Fruit fly (Drosophila melanogaster) whole organism: ENCODE measurements around the gene Klc.

ENCODE experiments used
- CG8478 ChIP-seq: fragments of >200 bp; optimal IDR thresholded peaks from 2 replicates; lab custom pipeline; 2018; ENCODE audit warnings: inconsistent platforms
- Dll ChIP-seq: fragments of >200 bp; optimal IDR thresholded peaks from 2 replicates; lab custom pipeline; 2017
- EcR ChIP-seq, 2 experiments: fragments of >200 bp; optimal IDR thresholded peaks; 2 replicates each; lab custom pipeline; 2017; ENCODE audit warnings: missing biosample characterization in 2 of 2, missing genetic modification characterization in 2 of 2, missing genetic modification reagents in 2 of 2
- pan ChIP-seq: fragments of >200 bp; optimal IDR thresholded peaks from 2 replicates; lab custom pipeline; 2017
- psq ChIP-seq: fragments of >200 bp; optimal IDR thresholded peaks from 2 replicates; lab custom pipeline; 2017
- usp ChIP-seq: fragments of >200 bp; optimal IDR thresholded peaks from 2 replicates; lab custom pipeline; 2017; ENCODE audit warnings: missing biosample characterization, missing genetic modification characterization, mixed read lengths

The Klc gene

DNA sequence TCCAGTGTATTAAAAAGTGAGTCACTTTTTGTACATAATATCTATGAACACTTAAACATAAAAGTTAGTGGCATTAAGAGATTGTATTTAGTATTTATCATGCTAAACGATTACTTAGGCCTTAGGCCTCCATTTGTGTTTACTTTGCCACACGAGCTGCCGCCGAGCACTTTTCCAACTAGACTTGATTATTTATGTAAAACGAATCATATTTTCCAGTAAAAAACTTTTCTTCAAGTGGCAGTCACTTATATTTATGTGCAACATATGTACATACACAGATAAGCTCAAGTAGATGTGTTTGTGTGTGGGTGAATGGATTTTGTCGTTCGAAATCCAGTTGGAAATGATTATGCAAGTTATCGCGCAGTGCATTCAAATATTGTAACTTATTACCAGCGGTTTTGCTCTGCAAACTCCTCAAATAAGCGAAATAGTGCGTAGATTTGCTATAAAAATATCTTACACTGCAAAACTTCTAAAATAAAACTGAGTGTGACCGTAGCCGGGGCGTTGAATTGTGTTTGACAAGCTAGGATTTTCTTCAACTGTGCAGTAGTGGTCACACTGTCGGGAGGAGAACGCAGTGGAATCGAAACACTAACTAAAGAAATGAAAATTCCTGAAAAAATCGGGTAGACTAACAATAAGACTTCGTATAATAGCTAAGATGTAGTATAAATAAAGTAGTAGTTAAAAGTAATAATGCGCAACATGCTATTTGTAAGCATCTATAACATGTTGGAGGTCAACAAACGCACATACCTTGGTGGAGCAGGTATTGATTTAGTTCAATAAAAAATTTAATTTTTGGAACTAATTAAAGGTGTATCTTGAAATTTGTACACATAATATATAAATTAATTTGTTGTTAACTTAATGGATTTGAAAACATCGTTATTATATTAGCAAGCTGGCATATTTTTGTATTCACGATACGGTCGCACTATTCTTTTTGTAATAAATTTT lies at the start of gene Klc, which contains the start of gene CG10984:
Gene Klc (minus strand): TSS at position 490 of the 969 bp plus-strand sequence.
Gene CG10984 (plus strand): TSS at position 553 of the 969 bp plus-strand sequence.
- no peak for TF ChIP-seq usp (GFP tag; lab: Kevin White, UChicago)

DNA sequence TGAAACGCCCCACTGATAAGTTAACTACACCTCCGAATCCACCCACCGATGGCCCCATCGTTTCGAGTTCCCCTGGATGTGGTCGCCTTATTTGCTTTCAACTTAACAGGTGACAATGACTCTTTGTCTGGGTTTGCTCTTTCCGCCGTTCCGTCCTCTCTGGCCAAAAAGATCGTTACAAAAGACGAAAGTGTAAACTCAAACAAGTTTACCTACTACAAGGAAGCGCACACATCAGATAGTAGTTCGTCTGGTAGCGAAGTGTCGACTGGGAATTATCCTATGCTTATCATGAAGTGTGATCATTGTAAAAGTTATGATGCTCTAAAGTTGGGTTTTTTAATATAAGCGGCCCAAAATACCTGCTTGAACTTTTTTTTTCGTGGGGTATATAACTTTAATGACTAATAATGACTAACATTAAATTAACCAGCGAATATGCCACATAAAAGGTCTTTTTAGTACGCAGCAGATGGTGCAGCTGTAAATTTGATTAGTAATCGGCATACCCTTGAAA lies 49.0 kb upstream of the Klc start:
- TF ChIP-seq CG8478 (lab: Kevin White, UChicago): no peak
- TF ChIP-seq EcR (GFP tag; optimal IDR thresholded peaks at IDR 0.05; lab: Kevin White, UChicago): peak in 1 of 2 experiments; percentile 20

DNA sequence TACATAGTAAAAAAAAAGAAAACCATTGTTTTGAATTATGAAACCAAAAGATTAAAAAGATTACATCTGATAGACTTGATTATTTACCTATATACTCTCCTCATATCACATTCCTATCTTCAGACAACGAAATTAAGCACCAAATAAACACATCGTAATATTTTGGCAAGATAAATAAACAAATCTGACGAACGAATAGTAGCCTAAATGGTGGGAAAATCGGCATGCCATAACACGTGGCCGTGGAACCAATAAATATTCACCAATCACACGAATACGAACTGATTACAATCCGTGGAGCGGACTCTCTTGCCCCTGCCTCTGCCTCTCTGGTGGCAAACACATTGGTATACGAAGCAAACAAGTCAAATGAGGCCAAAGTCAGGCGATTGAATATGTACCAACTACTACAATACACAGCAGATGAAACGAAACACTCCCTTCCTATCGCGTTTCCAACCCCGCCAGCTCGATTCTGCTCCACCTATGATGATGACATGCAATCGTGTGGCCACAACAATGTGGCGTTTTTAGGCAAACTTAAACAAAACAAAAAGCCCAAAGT lies 46.3 kb upstream of the Klc start:
- TF ChIP-seq CG8478 (lab: Kevin White, UChicago): no peak
- TF ChIP-seq pan: no peak
- no peak for TF ChIP-seq Dll (lab: Kevin White, UChicago)
- TF ChIP-seq usp (GFP tag; lab: Kevin White, UChicago): no peak

DNA sequence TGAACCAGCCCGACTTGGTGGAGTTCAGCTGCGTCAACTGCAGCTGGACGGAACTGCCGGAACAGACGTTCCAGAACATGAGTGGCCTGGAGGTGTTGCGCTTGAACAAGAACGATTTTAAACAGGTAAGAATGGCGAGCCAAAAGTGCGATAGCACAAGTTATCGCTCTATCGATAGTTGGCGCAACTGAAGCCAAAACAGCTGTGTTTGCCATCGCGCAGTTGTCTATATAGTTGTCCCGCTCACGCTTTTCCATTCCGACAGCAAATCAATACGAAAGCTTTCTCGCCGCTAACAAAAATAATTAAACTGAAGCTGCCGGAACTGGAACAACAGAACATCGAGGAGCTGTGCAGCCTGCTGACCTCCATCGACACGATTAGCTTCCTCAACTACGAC lies 44.7 kb upstream of the Klc start:
- peak; percentile 47 for TF ChIP-seq CG8478 (lab: Kevin White, UChicago)
- no peak for TF ChIP-seq pan
- TF ChIP-seq EcR (GFP tag; optimal IDR thresholded peaks at IDR 0.05; lab: Kevin White, UChicago): no peak
- no peak for TF ChIP-seq usp (GFP tag; lab: Kevin White, UChicago)
- no peak for TF ChIP-seq Dll (lab: Kevin White, UChicago)
- TF ChIP-seq psq (lab: Kevin White, UChicago): no peak

DNA sequence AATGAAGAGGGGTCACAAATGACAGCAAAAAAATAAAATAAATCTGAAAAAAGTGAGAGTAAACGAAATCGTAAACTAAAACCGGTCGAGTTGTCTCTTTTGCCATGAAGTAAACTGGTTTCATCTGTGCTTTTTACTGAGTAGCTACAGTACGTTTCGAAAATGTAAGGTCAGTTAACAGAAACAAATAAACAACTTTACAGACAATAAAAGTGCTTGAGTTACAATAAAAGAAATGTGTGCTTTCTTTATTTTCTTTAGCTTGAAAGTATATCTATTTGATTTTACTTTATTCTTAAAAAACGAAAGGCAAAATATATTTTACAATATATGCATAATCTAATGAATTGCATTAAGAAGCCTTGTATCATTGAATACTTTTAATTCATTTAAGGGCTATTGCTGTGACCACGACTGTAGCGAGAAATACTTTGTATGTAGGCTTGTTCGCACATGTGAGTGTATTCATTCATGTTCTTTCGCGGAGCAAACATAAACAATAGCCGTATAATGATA lies 43.1 kb upstream of the Klc start:
- TF ChIP-seq Dll (lab: Kevin White, UChicago): no peak
- no peak for TF ChIP-seq CG8478 (lab: Kevin White, UChicago)
- no peak for TF ChIP-seq usp (GFP tag; lab: Kevin White, UChicago)
- no peak for TF ChIP-seq pan
- no peak for TF ChIP-seq EcR (GFP tag; optimal IDR thresholded peaks at IDR 0.05; lab: Kevin White, UChicago)

DNA sequence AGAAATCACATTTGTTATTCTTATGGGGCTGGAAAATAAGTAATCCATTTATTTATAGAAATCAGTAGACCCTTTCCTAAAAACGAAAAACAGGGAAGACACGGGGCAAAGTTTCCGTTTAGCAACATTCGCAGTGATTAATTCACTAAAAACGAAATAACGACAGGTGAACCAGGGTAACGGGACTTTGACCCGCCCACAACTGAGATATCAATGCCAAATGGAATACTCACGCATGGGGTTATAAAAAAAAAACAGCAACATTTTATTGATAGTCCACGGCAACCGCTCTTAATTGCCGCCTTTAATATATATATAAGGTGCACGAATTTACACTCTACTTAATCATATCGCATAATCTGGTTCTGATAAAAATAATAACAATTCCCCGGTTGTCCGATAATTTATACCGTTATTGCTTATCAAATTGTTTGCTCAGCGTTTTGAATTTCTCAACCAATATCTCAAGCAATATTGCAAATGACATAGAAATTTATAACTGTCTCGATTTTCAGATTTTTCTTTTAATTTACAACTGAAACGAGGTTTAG lies 41.9 kb upstream of the Klc start:
- TF ChIP-seq EcR (GFP tag; optimal IDR thresholded peaks at IDR 0.05; lab: Kevin White, UChicago): no peak
- no peak for TF ChIP-seq psq (lab: Kevin White, UChicago)
- no peak for TF ChIP-seq usp (GFP tag; lab: Kevin White, UChicago)
- no peak for TF ChIP-seq Dll (lab: Kevin White, UChicago)
- no peak for TF ChIP-seq CG8478 (lab: Kevin White, UChicago)
- TF ChIP-seq pan: no peak

DNA sequence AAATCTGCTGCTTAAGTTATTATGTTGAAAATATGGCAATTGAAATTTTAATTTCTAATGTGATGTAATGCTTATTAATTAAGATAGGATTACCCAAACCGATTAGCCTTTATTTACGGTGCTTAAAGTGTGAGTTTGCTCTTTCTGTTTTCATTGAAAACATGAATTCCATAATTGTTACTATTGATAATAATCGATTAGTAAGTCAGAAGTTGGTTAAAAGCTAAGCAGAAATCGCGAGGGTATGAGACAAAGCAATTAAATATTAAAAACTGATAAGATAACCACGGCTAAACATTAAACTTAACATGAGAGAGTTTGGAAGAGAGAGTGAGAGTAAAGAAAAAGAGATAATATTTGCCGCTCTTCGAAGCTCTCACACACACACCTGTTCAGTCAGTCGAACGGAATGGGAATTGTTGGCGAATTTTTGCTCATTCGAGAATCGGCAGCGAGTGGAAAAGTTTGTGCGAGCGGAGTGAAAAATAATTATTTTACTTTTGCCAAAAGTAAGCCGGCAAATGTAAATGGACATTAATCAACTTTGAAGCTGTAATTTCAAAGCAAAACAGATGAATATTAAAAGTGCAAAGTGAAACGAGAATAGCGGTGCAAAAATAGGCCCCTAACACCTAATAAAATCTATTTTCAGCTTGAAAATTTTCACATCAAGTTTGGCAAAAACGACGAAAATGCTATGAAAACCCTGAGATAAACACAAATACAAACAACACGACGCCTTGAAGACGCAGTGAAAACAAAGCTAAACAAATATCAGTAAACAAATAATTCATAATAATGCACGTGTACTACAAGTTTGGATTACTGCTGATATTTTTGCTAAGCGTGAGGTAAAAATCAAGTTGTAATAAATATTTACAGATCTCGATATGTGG lies 41.2 kb upstream of the Klc start:
- TF ChIP-seq psq (lab: Kevin White, UChicago) (no peak), pan (no peak)

DNA sequence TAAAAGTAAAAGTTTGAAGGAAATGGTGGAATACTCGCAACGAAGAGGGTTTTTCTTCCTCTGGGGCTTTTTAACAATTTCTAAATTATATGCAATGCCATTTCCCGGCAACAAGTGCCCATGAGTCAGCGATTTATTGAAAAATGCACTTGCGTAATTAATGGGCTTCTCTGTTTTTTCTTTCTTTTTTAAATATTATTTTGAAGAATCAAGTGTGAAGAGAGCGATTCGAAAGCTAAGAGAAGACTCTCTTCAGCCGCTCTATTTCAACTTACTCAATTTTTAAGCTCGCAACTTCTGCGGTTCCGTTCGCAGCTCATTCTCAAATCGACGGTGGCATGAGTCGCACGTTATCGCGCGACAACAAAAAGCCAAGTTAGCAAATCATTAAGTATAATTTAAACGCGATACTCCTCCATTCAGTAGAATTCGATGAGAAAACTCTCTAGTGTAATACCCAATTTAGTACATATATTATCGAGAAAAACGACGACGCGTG lies 40.1 kb upstream of the Klc start, which contains the start of gene CG42709:
Gene CG42709 (plus strand): TSS at position 318 of the 499 bp plus-strand sequence.
- TF ChIP-seq pan (no peak), Dll (lab: Kevin White, UChicago) (no peak), CG8478 (lab: Kevin White, UChicago) (no peak), psq (lab: Kevin White, UChicago) (no peak), EcR (GFP tag; optimal IDR thresholded peaks at IDR 0.05; lab: Kevin White, UChicago) (no peak), usp (GFP tag; lab: Kevin White, UChicago) (no peak)

DNA sequence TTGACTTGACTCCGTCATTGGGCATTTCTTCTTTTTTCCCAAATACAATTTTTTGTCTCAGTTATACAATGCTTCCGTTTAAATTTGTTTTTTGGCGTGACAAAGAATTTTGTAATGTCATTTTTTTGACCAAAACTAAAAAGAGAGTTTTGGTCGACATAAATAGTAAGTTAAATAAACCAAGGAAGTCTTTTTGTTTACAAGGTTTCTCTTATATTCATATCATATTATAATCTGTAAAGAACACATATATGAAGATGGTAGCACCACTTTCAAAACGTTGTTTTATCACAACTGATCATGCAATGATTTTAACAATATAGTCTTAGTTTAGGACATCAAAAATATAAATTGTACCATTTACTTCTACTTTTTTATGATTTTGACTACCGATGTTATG lies 31.1 kb upstream of the Klc start, which contains the start of the genes CG10969 and CG17666:
Gene CG10969 (minus strand): TSS at position 101 of the 400 bp plus-strand sequence.
Gene CG17666 (plus strand): TSS at position 329 of the 400 bp plus-strand sequence.
- no peak for TF ChIP-seq CG8478 (lab: Kevin White, UChicago)
- no peak for TF ChIP-seq usp (GFP tag; lab: Kevin White, UChicago)
- TF ChIP-seq EcR (GFP tag; optimal IDR thresholded peaks at IDR 0.05; lab: Kevin White, UChicago): no peak
- no peak for TF ChIP-seq psq (lab: Kevin White, UChicago)
- no peak for TF ChIP-seq Dll (lab: Kevin White, UChicago)
- no peak for TF ChIP-seq pan

DNA sequence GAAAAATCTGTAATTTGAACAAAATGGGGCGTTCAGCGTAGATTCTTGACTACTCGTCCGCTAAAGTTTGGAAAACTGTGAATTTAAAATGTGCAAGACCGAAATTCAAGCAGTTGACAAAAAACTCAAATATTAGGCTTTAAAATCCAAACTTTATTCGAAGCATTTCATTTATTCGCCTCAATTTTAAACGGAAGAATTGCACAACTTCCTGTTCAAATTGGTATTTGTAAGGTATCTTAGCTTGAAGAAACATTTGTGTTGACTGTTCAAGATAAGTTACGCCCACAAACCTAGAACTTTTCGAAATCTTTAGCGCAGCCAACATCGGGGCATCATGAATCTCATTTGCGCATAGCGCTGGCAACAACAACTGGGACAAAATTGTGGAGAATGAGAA lies 28.8 kb upstream of the Klc start, which contains the start of gene CG32106:
Gene CG32106 (minus strand): TSS at position 101 of the 400 bp plus-strand sequence.
- no peak for TF ChIP-seq Dll (lab: Kevin White, UChicago)
- no peak for TF ChIP-seq pan
- TF ChIP-seq usp (GFP tag; lab: Kevin White, UChicago): no peak
